Worm (Caenorhabditis elegans) whole organism, L4/young adult: ENCODE results near the gene acy-1.

Experiments
- dao-5 ChIP-seq: sonication (generic microtip); optimal IDR thresholded peaks from 2 replicates; lab custom pipeline; 2016; ENCODE audit warnings: missing genotype, missing genetic modification characterization, moderate library complexity, missing compliant biosample characterization
- him-1 ChIP-seq: sonication (generic microtip); optimal IDR thresholded peaks from 2 replicates; lab custom pipeline; 2016; ENCODE audit warnings: missing genotype, missing genetic modification reagents, missing genetic modification characterization, missing compliant biosample characterization

DNA sequence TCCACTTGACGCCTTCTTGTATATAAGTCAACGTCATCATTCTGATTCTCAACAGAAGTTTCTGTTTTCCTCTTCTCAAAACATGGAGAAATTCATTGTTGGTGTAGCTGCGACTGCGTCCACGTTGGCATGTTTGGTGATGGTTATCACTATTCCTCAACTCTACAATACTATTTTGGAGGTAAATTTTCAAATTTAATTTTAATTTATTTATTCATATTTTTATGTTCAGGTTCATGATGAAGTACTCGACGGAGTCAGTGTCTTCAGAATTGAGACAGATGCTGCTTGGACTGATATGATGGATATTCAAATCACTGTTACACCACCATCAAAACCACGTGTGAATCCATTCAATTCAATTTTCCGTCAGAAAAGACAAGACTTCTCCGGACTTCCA lies 26.2 kb downstream of the acy-1 start, which contains the start of gene col-89:
- TF ChIP-seq him-1 (tag; lab: Kevin White, UChicago) (no peak), dao-5 (tag; lab: Kevin White, UChicago) (no peak)
